Fruit fly (Drosophila melanogaster): ENCODE data around the gene otu.

The otu gene

dm6 chrX:8493473-8493872, 4.1 kb upstream of the otu start (continued):
- peak; percentile 38 for TF ChIP-seq dmrt99B (tag; optimal IDR thresholded peaks at IDR 0.05)
- TF ChIP-seq CG3995 (GFP tag; optimal IDR thresholded peaks at IDR 0.05), result no peak
- no peak for TF ChIP-seq CG2875 (GFP tag; optimal IDR thresholded peaks at IDR 0.05)
- TF ChIP-seq lola (GFP tag; optimal IDR thresholded peaks at IDR 0.05), result no peak
- TF ChIP-seq CG34224 (GFP tag; IDR thresholded peaks at IDR 0.05; ENCODE audit: partially characterized antibody), result no peak
- TF ChIP-seq CG17612 (GFP tag; IDR thresholded peaks at IDR 0.05), result 0 out of 2 replicates have a peak, but pooled peaks have one; percentile 22
- TF ChIP-seq CG10267 (tag; optimal IDR thresholded peaks at IDR 0.05), result no peak
- no peak for TF ChIP-seq peb (GFP tag; IDR thresholded peaks at IDR 0.05)
- 0 out of 2 replicates have a peak, but pooled peaks have one; percentile 29 for TF ChIP-seq Xrp1 (GFP tag; IDR thresholded peaks at IDR 0.05)
- TF ChIP-seq CG10147 (GFP tag; optimal IDR thresholded peaks at IDR 0.05), result no peak
- peak; percentile 53; the same call in 2 of the 3 replicates for TF ChIP-seq row (GFP tag; IDR thresholded peaks at IDR 0.05)
- 0 out of 2 replicates have a peak, but pooled peaks have one; percentile 23 for TF ChIP-seq esg (GFP tag; conservative IDR thresholded peaks at IDR 0.05)
- TF ChIP-seq BEAF-32 (GFP tag; optimal IDR thresholded peaks at IDR 0.05), result no peak
- peak; percentile 39; the same call in 1 of the 2 replicates for TF ChIP-seq vvl (GFP tag; IDR thresholded peaks at IDR 0.05)
- peak; percentile 58; the same call in 1 of the 3 replicates for TF ChIP-seq CG11456 (GFP tag; IDR thresholded peaks at IDR 0.05)
- TF ChIP-seq insv (GFP tag; optimal IDR thresholded peaks at IDR 0.05), result no peak
- TF ChIP-seq CG7271 (tag; optimal IDR thresholded peaks at IDR 0.05), result no peak
- TF ChIP-seq CG7556 (GFP tag; optimal IDR thresholded peaks at IDR 0.05), result no peak
- no peak for TF ChIP-seq CG9215 (GFP tag; IDR thresholded peaks at IDR 0.05)
- peak; percentile 8 for TF ChIP-seq BtbVII (GFP tag; optimal IDR thresholded peaks at IDR 0.05)
- TF ChIP-seq CG4707 (GFP tag; optimal IDR thresholded peaks at IDR 0.05), result no peak
- peak; percentile 64; the same call in 2 of the 3 replicates for TF ChIP-seq CG11695 (GFP tag; IDR thresholded peaks at IDR 0.05)
- TF ChIP-seq sna (GFP tag; IDR thresholded peaks at IDR 0.05; ENCODE audit: partially characterized antibody), result no peak
- peak; percentile 16; the same call in 1 of the 3 replicates for TF ChIP-seq CG14050 (GFP tag; IDR thresholded peaks at IDR 0.05)
- no peak for TF ChIP-seq CG31388 (GFP tag; optimal IDR thresholded peaks at IDR 0.05)
- peak; percentile 61 for TF ChIP-seq nmo (GFP tag; optimal IDR thresholded peaks at IDR 0.05)
- no peak for TF ChIP-seq h (optimal IDR thresholded peaks at IDR 0.05)
- TF ChIP-seq corto (GFP tag; optimal IDR thresholded peaks at IDR 0.05), result no peak
- TF ChIP-seq trem (tag; optimal IDR thresholded peaks at IDR 0.05), result no peak
- peak; percentile 71 for TF ChIP-seq Ets65A (GFP tag)
- TF ChIP-seq CG3065 (GFP tag; optimal IDR thresholded peaks at IDR 0.05), result no peak
- no peak for TF ChIP-seq repo (GFP tag; optimal IDR thresholded peaks at IDR 0.05)
- peak; percentile 36 for TF ChIP-seq cwo (GFP tag; optimal IDR thresholded peaks at IDR 0.05)
- no peak for TF ChIP-seq MESR4 (GFP tag; optimal IDR thresholded peaks at IDR 0.05)
- TF ChIP-seq cad (GFP tag; optimal IDR thresholded peaks at IDR 0.05), result no peak
- no peak for TF ChIP-seq CG14860 (GFP tag; IDR thresholded peaks at IDR 0.05; ENCODE audit: partially characterized antibody)
- TF ChIP-seq NC2β (GFP tag; optimal IDR thresholded peaks at IDR 0.05), result no peak
- no peak for TF ChIP-seq CG18262 (tag; optimal IDR thresholded peaks at IDR 0.05)
- TF ChIP-seq CG32767 (GFP tag; IDR thresholded peaks at IDR 0.05), result peak; percentile 39; the same call in 1 of the 2 replicates
- peak; percentile 81 for TF ChIP-seq dysf (GFP tag; IDR thresholded peaks at IDR 0.05)
- no peak for TF ChIP-seq Fer2 (tag; optimal IDR thresholded peaks at IDR 0.05)
- peak; percentile 58 for TF ChIP-seq Meics (GFP tag; optimal IDR thresholded peaks at IDR 0.05)
- TF ChIP-seq hbn (GFP tag; IDR thresholded peaks at IDR 0.05; ENCODE audit: partially characterized antibody), result no peak
- no peak for TF ChIP-seq pnt (GFP tag; optimal IDR thresholded peaks at IDR 0.05)
- no peak for TF ChIP-seq unc-4 (GFP tag; IDR thresholded peaks at IDR 0.05; ENCODE audit: partially characterized antibody)
- TF ChIP-seq dpn (GFP tag; optimal IDR thresholded peaks at IDR 0.05), result peak in 1 of 2 experiments; percentile 28
- no peak for TF ChIP-seq dmrt11E (tag; optimal IDR thresholded peaks at IDR 0.05)
- TF ChIP-seq Drgx (GFP tag; IDR thresholded peaks at IDR 0.05), result no peak
- no peak for TF ChIP-seq Usf (GFP tag; optimal IDR thresholded peaks at IDR 0.05)
- no peak for TF ChIP-seq pum (GFP tag; optimal IDR thresholded peaks at IDR 0.05)
